Fruit fly (Drosophila melanogaster): ENCODE results near the gene CG6071.

The CG6071 gene

dm6 chr3L:11648410-11648809 lies 2.6 kb upstream of the CG6071 start, which contains the start of the genes RIOK1 and Polr3H (continued):
- TF ChIP-seq Doc3 (GFP tag; IDR thresholded peaks at IDR 0.05; ENCODE audit: partially characterized antibody) (no peak), mirr (GFP tag; optimal IDR thresholded peaks at IDR 0.05) (no peak), CG6683 (GFP tag; optimal IDR thresholded peaks at IDR 0.05) (no peak), CG12391 (tag; optimal IDR thresholded peaks at IDR 0.05) (peak; percentile 79), CG34376 (GFP tag; optimal IDR thresholded peaks at IDR 0.05) (no peak), tx (GFP tag; optimal IDR thresholded peaks at IDR 0.05) (peak; percentile 75), CG17612 (GFP tag; IDR thresholded peaks at IDR 0.05) (0 out of 2 replicates have a peak, but pooled peaks have one; percentile 8), CG7839 (tag; optimal IDR thresholded peaks at IDR 0.05) (no peak), CG17385 (GFP tag; optimal IDR thresholded peaks at IDR 0.05) (peak; percentile 42), CG12236 (GFP tag; optimal IDR thresholded peaks at IDR 0.05) (peak; percentile 32), vnd (GFP tag; IDR thresholded peaks at IDR 0.05; ENCODE audit: partially characterized antibody) (no peak), luna (GFP tag; optimal IDR thresholded peaks at IDR 0.05) (no peak), CG7928 (GFP tag; optimal IDR thresholded peaks at IDR 0.05) (no peak), Kr (GFP tag; optimal IDR thresholded peaks at IDR 0.05) (no peak), lmd (GFP tag; IDR thresholded peaks at IDR 0.05) (peak; percentile 64), crol (GFP tag; IDR thresholded peaks at IDR 0.05) (no peak), CG6272 (GFP tag; IDR thresholded peaks at IDR 0.05) (peak; percentile 19; the same call in 1 of the 2 replicates), Stat92E (GFP tag; optimal IDR thresholded peaks at IDR 0.05) (no peak), unc-4 (GFP tag; IDR thresholded peaks at IDR 0.05; ENCODE audit: partially characterized antibody) (no peak; the same call in 1 of the 2 replicates), HHEX (GFP tag; optimal IDR thresholded peaks at IDR 0.05) (no peak), CG17802 (tag; optimal IDR thresholded peaks at IDR 0.05) (peak; percentile 48), D (optimal IDR thresholded peaks at IDR 0.05) (no peak), D (GFP tag; optimal IDR thresholded peaks at IDR 0.05) (no peak), cg (GFP tag; optimal IDR thresholded peaks at IDR 0.05) (no peak), btn (GFP tag; optimal IDR thresholded peaks at IDR 0.05) (no peak), ato (GFP tag; IDR thresholded peaks at IDR 0.05; ENCODE audit: partially characterized antibody) (no peak), bigmax (GFP tag; optimal IDR thresholded peaks at IDR 0.05) (peak; percentile 1), pita (GFP tag; optimal IDR thresholded peaks at IDR 0.05) (no peak), CG15479 (GFP tag; optimal IDR thresholded peaks at IDR 0.05) (peak; percentile 52), Dref (GFP tag; IDR thresholded peaks at IDR 0.05) (no peak), ems (GFP tag; optimal IDR thresholded peaks at IDR 0.05) (peak; percentile 83), br (optimal IDR thresholded peaks at IDR 0.05) (no peak), GATAe (GFP tag; conservative IDR thresholded peaks at IDR 0.05) (no peak), NC2α (GFP tag; optimal IDR thresholded peaks at IDR 0.05) (no peak), Optix (GFP tag; IDR thresholded peaks at IDR 0.05) (no peak; the same call in none of the 3 replicates), YL-1 (GFP tag; optimal IDR thresholded peaks at IDR 0.05) (peak; percentile 81), CG1603 (tag; optimal IDR thresholded peaks at IDR 0.05) (no peak), grau (tag; optimal IDR thresholded peaks at IDR 0.05) (no peak), CG15011 (GFP tag; optimal IDR thresholded peaks at IDR 0.05) (peak; percentile 37), chif (GFP tag; optimal IDR thresholded peaks at IDR 0.05) (peak; percentile 62 to 76), corto (GFP tag; optimal IDR thresholded peaks at IDR 0.05) (no peak), CG3065 (GFP tag; optimal IDR thresholded peaks at IDR 0.05) (peak; percentile 25), CG16815 (GFP tag; optimal IDR thresholded peaks at IDR 0.05) (no peak), CG12299 (tag; optimal IDR thresholded peaks at IDR 0.05) (no peak), HLH3B (GFP tag; IDR thresholded peaks at IDR 0.05) (peak; percentile 49; the same call in 1 of the 2 replicates), CG42726 (GFP tag; IDR thresholded peaks at IDR 0.05; ENCODE audit: partially characterized antibody) (no peak), sens-2 (GFP tag; IDR thresholded peaks at IDR 0.05) (no peak), NC2β (GFP tag; optimal IDR thresholded peaks at IDR 0.05) (peak; percentile 67), Nf-YA (GFP tag; IDR thresholded peaks at IDR 0.05) (no peak), CG6654 (GFP tag; optimal IDR thresholded peaks at IDR 0.05) (no peak), CG15073 (GFP tag; optimal IDR thresholded peaks at IDR 0.05) (no peak)
